Worm (Caenorhabditis elegans) whole organism, late embryonic: ENCODE results near the gene fnta-1.

Experiments used
- K02D7.2 ChIP-seq: sonication (generic microtip); optimal IDR thresholded peaks from 2 replicates; lab custom pipeline; 2017; ENCODE audit warnings: mild to moderate bottlenecking, missing genetic modification characterization, missing compliant biosample characterization
- ahr-1 ChIP-seq: sonication (generic microtip); optimal IDR thresholded peaks from 2 replicates; lab custom pipeline; 2016; ENCODE audit warnings: missing genetic modification characterization, missing compliant biosample characterization
- ceh-18 ChIP-seq: sonication (generic microtip); optimal IDR thresholded peaks from 2 replicates; lab custom pipeline; 2016; ENCODE audit warnings: missing genetic modification characterization, missing compliant biosample characterization
- ceh-48 ChIP-seq: sonication (generic microtip); optimal IDR thresholded peaks from 2 replicates; lab custom pipeline; 2016; ENCODE audit warnings: missing genetic modification characterization, inconsistent platforms, missing compliant biosample characterization
- fax-1 ChIP-seq: sonication (generic microtip); optimal IDR thresholded peaks from 2 replicates; lab custom pipeline; 2016; ENCODE audit warnings: missing genotype, missing genetic modification characterization, missing compliant biosample characterization
- fkh-6 ChIP-seq: sonication (generic microtip); optimal IDR thresholded peaks from 2 replicates; lab custom pipeline; 2016; ENCODE audit warnings: missing genetic modification characterization, missing compliant biosample characterization
- gmeb-2 ChIP-seq: sonication (generic microtip); optimal IDR thresholded peaks from 2 replicates; lab custom pipeline; 2016; ENCODE audit warnings: missing genetic modification characterization, inconsistent platforms, missing compliant biosample characterization
- hlh-15 ChIP-seq: sonication (generic microtip); optimal IDR thresholded peaks from 2 replicates; lab custom pipeline; 2016; ENCODE audit warnings: missing genetic modification characterization, missing compliant biosample characterization
- hlh-30 ChIP-seq: sonication (generic microtip); optimal IDR thresholded peaks from 2 replicates; lab custom pipeline; 2017; ENCODE audit warnings: antibody characterized with exemption, missing genetic modification characterization, missing compliant biosample characterization; ENCODE audit not compliant: insufficient read depth
- hlh-6 ChIP-seq: sonication (generic microtip); optimal IDR thresholded peaks from 2 replicates; lab custom pipeline; 2016; ENCODE audit warnings: missing genotype, missing genetic modification characterization, missing compliant biosample characterization
- madf-2 ChIP-seq: sonication (generic microtip); optimal IDR thresholded peaks from 2 replicates; lab custom pipeline; 2017; ENCODE audit warnings: missing genetic modification characterization, missing compliant biosample characterization
- mec-3 ChIP-seq: sonication (generic microtip); optimal IDR thresholded peaks from 2 replicates; lab custom pipeline; 2016; ENCODE audit warnings: borderline replicate concordance, missing genetic modification characterization, missing compliant biosample characterization
- nhr-11 ChIP-seq: fragments of 150-350 bp; optimal IDR thresholded peaks from 2 replicates; lab custom pipeline; 2014; ENCODE audit warnings: missing biosample characterization, missing genetic modification characterization
- npax-4 ChIP-seq: sonication (generic microtip); optimal IDR thresholded peaks from 2 replicates; lab custom pipeline; 2016; ENCODE audit warnings: missing genetic modification characterization, missing compliant biosample characterization
- pag-3 ChIP-seq: sonication (generic microtip); optimal IDR thresholded peaks from 2 replicates; lab custom pipeline; 2016; ENCODE audit warnings: missing compliant biosample characterization, missing genetic modification characterization, borderline replicate concordance
- pha-2 ChIP-seq: sonication (generic microtip); optimal IDR thresholded peaks from 2 replicates; lab custom pipeline; 2017; ENCODE audit warnings: mild to moderate bottlenecking, missing genetic modification characterization, missing compliant biosample characterization
- pros-1 ChIP-seq: fragments of 150-350 bp; optimal IDR thresholded peaks from 2 replicates; lab custom pipeline; 2014; ENCODE audit warnings: missing biosample characterization, missing genetic modification reagents, missing genetic modification characterization
- rnt-1 ChIP-seq: sonication (generic microtip); optimal IDR thresholded peaks from 2 replicates; lab custom pipeline; 2016; ENCODE audit warnings: missing genetic modification characterization, missing compliant biosample characterization
- sdc-2 ChIP-seq: sonication (generic microtip); optimal IDR thresholded peaks from 2 replicates; lab custom pipeline; 2016; ENCODE audit warnings: missing genotype, missing genetic modification characterization, missing compliant biosample characterization
- sox-2 ChIP-seq: fragments of 200-800 bp; sonication (Bioruptor generic); IDR thresholded peaks from 2 replicates; pipeline ENCODE4 v1.3.6; 2022; ENCODE audit warnings: missing genetic modification reagents, missing genetic modification characterization, missing compliant biosample characterization
- tbx-2 ChIP-seq: sonication (generic microtip); optimal IDR thresholded peaks from 2 replicates; lab custom pipeline; 2016; ENCODE audit warnings: missing genetic modification characterization, missing compliant biosample characterization
- unc-86 ChIP-seq: sonication (generic microtip); optimal IDR thresholded peaks from 2 replicates; lab custom pipeline; 2016; ENCODE audit warnings: missing genetic modification characterization, missing compliant biosample characterization
- zip-5 ChIP-seq: sonication (generic microtip); optimal IDR thresholded peaks from 2 replicates; lab custom pipeline; 2016; ENCODE audit warnings: missing genetic modification characterization, missing compliant biosample characterization
- ztf-16 ChIP-seq: sonication (generic microtip); optimal IDR thresholded peaks from 2 replicates; lab custom pipeline; 2017; ENCODE audit warnings: missing genetic modification characterization, missing compliant biosample characterization

fnta-1 gene

ce11 chrIV:192046-192445 lies 48.1 kb downstream of the fnta-1 start, which contains the start of gene Y38C1AA.12 (continued):
- TF ChIP-seq pros-1 (no peak), pag-3 (tag; lab: Kevin White, UChicago) (no peak), gmeb-2 (tag; lab: Kevin White, UChicago) (no peak), unc-86 (peak; percentile 41), hlh-6 (peak; percentile 39), fax-1 (tag; lab: Kevin White, UChicago) (peak; percentile 74), npax-4 (tag; lab: Kevin White, UChicago) (no peak), zip-5 (tag; lab: Kevin White, UChicago) (peak; percentile 89), rnt-1 (tag; lab: Kevin White, UChicago) (peak; percentile 74), mec-3 (peak; percentile 56), madf-2 (no peak), ahr-1 (tag; lab: Kevin White, UChicago) (peak; percentile 65), hlh-15 (tag; lab: Kevin White, UChicago) (peak; percentile 44), K02D7.2 (tag; lab: Kevin White, UChicago) (no peak), ceh-18 (tag; lab: Kevin White, UChicago) (peak; percentile 56), sdc-2 (no peak)

- no peak for TF ChIP-seq pha-2
- no peak for TF ChIP-seq tbx-2 (tag; lab: Kevin White, UChicago)
- no peak for TF ChIP-seq ztf-16
- TF ChIP-seq sox-2: no peak
- TF ChIP-seq nhr-11 (tag; lab: Kevin White, UChicago): no peak
- no peak for TF ChIP-seq hlh-30 (tag; lab: Kevin White, UChicago)
- TF ChIP-seq ceh-48: no peak
- no peak for TF ChIP-seq fkh-6 (tag; lab: Kevin White, UChicago)
These were observed 51.0 kb downstream of the fnta-1 start for ce11 chrIV:189087-189486.
